Fruit fly (Drosophila melanogaster) whole organism, embryonic: ENCODE results near the gene CG15539.

Source experiments
- Antp ChIP-seq: fragments of 200-800 bp; sonication (Bioruptor generic); optimal IDR thresholded peaks from 3 replicates; lab custom pipeline; 2016; ENCODE audit warnings: missing biosample characterization, missing genetic modification characterization
- Bdp1 ChIP-seq: fragments of 200-800 bp; sonication (Bioruptor generic); optimal IDR thresholded peaks from 3 replicates; lab custom pipeline; 2016; ENCODE audit warnings: missing biosample characterization, missing genetic modification characterization
- CG10267 ChIP-seq: fragments of 200-800 bp; sonication (Bioruptor generic); optimal IDR thresholded peaks from 2 replicates; lab custom pipeline; 2018; ENCODE audit warnings: missing biosample characterization, mild to moderate bottlenecking, missing genetic modification characterization, moderate library complexity
- CG10431 ChIP-seq: fragments of 200-800 bp; sonication (Bioruptor generic); optimal IDR thresholded peaks from 3 replicates; lab custom pipeline; 2018; ENCODE audit warnings: missing biosample characterization, mild to moderate bottlenecking, missing genetic modification characterization
- CG10462 ChIP-seq: fragments of 200-800 bp; sonication (Bioruptor generic); optimal IDR thresholded peaks from 2 replicates; lab custom pipeline; 2016; ENCODE audit warnings: missing biosample characterization, missing genetic modification characterization
- CG13424 ChIP-seq: fragments of 200-800 bp; sonication (Bioruptor generic); optimal IDR thresholded peaks from 2 replicates; lab custom pipeline; 2019; ENCODE audit warnings: missing biosample characterization, mild to moderate bottlenecking, missing genetic modification characterization, moderate library complexity
- CG13624 ChIP-seq: fragments of 200-800 bp; sonication (Bioruptor generic); optimal IDR thresholded peaks from 2 replicates; lab custom pipeline; 2016; ENCODE audit warnings: missing biosample characterization, missing genetic modification characterization
- CG17361 ChIP-seq: fragments of 200-800 bp; sonication (Bioruptor generic); IDR thresholded peaks from 3 replicates; pipeline ENCODE4 v1.3.6; 2022; ENCODE audit warnings: missing biosample characterization, missing genetic modification characterization
- CG2129 ChIP-seq: fragments of 200-800 bp; sonication (Bioruptor generic); IDR thresholded peaks from 2 replicates; pipeline ENCODE4 v1.3.6; 2022; ENCODE audit warnings: missing biosample characterization, missing genetic modification characterization; ENCODE audit not compliant: partially characterized antibody
- CG31224 ChIP-seq: fragments of 200-800 bp; sonication (Bioruptor generic); IDR thresholded peaks from 2 replicates; pipeline ENCODE4 v1.3.6; 2022; ENCODE audit warnings: missing biosample characterization, missing genetic modification characterization
- CG31388 ChIP-seq: fragments of 200-800 bp; sonication (Bioruptor generic); optimal IDR thresholded peaks from 2 replicates; lab custom pipeline; 2016; ENCODE audit warnings: missing biosample characterization, missing genetic modification characterization
- CG3163 ChIP-seq: fragments of 200-800 bp; sonication (Bioruptor generic); optimal IDR thresholded peaks from 3 replicates; lab custom pipeline; 2016; ENCODE audit warnings: missing biosample characterization, missing genetic modification characterization
- CG3407 ChIP-seq: fragments of 200-800 bp; sonication (Bioruptor generic); optimal IDR thresholded peaks from 2 replicates; lab custom pipeline; 2018; ENCODE audit warnings: missing biosample characterization, mild to moderate bottlenecking, missing genetic modification characterization
- CG34224 ChIP-seq: fragments of 200-800 bp; sonication (Bioruptor generic); IDR thresholded peaks from 3 replicates; pipeline ENCODE4 v1.3.6; 2022; ENCODE audit warnings: missing biosample characterization, missing genetic modification characterization; ENCODE audit not compliant: partially characterized antibody
- CG43689 ChIP-seq: fragments of 200-800 bp; sonication (Bioruptor generic); IDR thresholded peaks from 2 replicates; pipeline ENCODE4 v1.3.6; 2022; ENCODE audit warnings: missing biosample characterization, missing genetic modification characterization
- CG4617 ChIP-seq: fragments of 200-800 bp; sonication (Bioruptor generic); optimal IDR thresholded peaks from 3 replicates; lab custom pipeline; 2016; ENCODE audit warnings: missing biosample characterization, missing genetic modification characterization, borderline replicate concordance
- CG5245 ChIP-seq: fragments of 200-800 bp; sonication (Bioruptor generic); optimal IDR thresholded peaks from 3 replicates; lab custom pipeline; 2016; ENCODE audit warnings: missing biosample characterization, missing genetic modification characterization
- CG5953 ChIP-seq: fragments of 200-800 bp; sonication (Bioruptor generic); IDR thresholded peaks from 2 replicates; pipeline ENCODE4 v1.3.6; 2022; ENCODE audit warnings: missing biosample characterization, missing genetic modification characterization
- CG6791 ChIP-seq: fragments of 200-800 bp; sonication (Bioruptor generic); IDR thresholded peaks from 3 replicates; pipeline ENCODE4 v1.3.6; 2022; ENCODE audit warnings: missing biosample characterization, missing genetic modification characterization; ENCODE audit not compliant: partially characterized antibody
- CG7357 ChIP-seq: fragments of 200-800 bp; sonication (Bioruptor generic); IDR thresholded peaks from 3 replicates; pipeline ENCODE4 v1.3.6; 2022; ENCODE audit warnings: missing biosample characterization, missing genetic modification characterization
- CG9817 ChIP-seq: fragments of 200-800 bp; sonication (Bioruptor generic); optimal IDR thresholded peaks from 2 replicates; lab custom pipeline; 2018; ENCODE audit warnings: missing biosample characterization, mild to moderate bottlenecking, missing genetic modification characterization, moderate library complexity
- D19A ChIP-seq: fragments of 200-800 bp; optimal IDR thresholded peaks from 3 replicates; lab custom pipeline; 2019; ENCODE audit warnings: missing biosample characterization, mild to moderate bottlenecking, missing genetic modification characterization, moderate library complexity
- Dip2 ChIP-seq: fragments of 200-800 bp; sonication (Bioruptor generic); IDR thresholded peaks from 2 replicates; pipeline ENCODE4 v1.3.6; 2022; ENCODE audit warnings: missing biosample characterization, missing genetic modification characterization
- Drgx ChIP-seq: fragments of 200-800 bp; sonication (Bioruptor generic); IDR thresholded peaks from 2 replicates; pipeline ENCODE4 v1.3.6; 2022; ENCODE audit warnings: missing biosample characterization, missing genetic modification characterization
- Gsc ChIP-seq: fragments of 200-800 bp; sonication (Bioruptor generic); IDR thresholded peaks from 2 replicates; pipeline ENCODE4 v1.3.6; 2022; ENCODE audit warnings: missing biosample characterization, missing genetic modification characterization
- HLH3B ChIP-seq: fragments of 200-800 bp; sonication (Bioruptor generic); IDR thresholded peaks from 2 replicates; pipeline ENCODE4 v1.3.6; 2022; ENCODE audit warnings: missing biosample characterization, missing genetic modification characterization
- HmgZ ChIP-seq: fragments of 200-800 bp; sonication (Bioruptor generic); optimal IDR thresholded peaks from 2 replicates; lab custom pipeline; 2018; ENCODE audit warnings: missing biosample characterization, mild to moderate bottlenecking, missing genetic modification characterization
- Lhr ChIP-seq: fragments of 200-800 bp; sonication (Bioruptor generic); optimal IDR thresholded peaks from 3 replicates; lab custom pipeline; 2017; ENCODE audit warnings: mild to moderate bottlenecking, missing biosample characterization, missing genetic modification reagents, missing genetic modification characterization
- Meics ChIP-seq: fragments of 200-800 bp; sonication (Bioruptor generic); optimal IDR thresholded peaks from 2 replicates; lab custom pipeline; 2017; ENCODE audit warnings: missing biosample characterization, mild to moderate bottlenecking, missing genetic modification characterization
- NK7.1 ChIP-seq: fragments of 200-800 bp; sonication (Bioruptor generic); optimal IDR thresholded peaks from 3 replicates; lab custom pipeline; 2016; ENCODE audit warnings: missing biosample characterization, missing genetic modification characterization
- Sox100B ChIP-seq: fragments of 200-800 bp; sonication (Bioruptor generic); optimal IDR thresholded peaks from 3 replicates; lab custom pipeline; 2018; ENCODE audit warnings: missing biosample characterization, mild to moderate bottlenecking, missing genetic modification characterization
- TFAM ChIP-seq: fragments of 200-800 bp; sonication (Bioruptor generic); optimal IDR thresholded peaks from 2 replicates; lab custom pipeline; 2017; ENCODE audit warnings: missing biosample characterization, missing genetic modification characterization, inconsistent platforms
- cato ChIP-seq: fragments of 200-800 bp; sonication (Bioruptor generic); optimal IDR thresholded peaks from 2 replicates; lab custom pipeline; 2016; ENCODE audit warnings: missing biosample characterization, missing genetic modification characterization, borderline replicate concordance
- chn ChIP-seq: fragments of 200-800 bp; sonication (Bioruptor generic); optimal IDR thresholded peaks from 2 replicates; lab custom pipeline; 2016; ENCODE audit warnings: missing biosample characterization, missing genetic modification characterization
- dan ChIP-seq: fragments of 200-800 bp; sonication (Bioruptor generic); IDR thresholded peaks from 2 replicates; pipeline ENCODE4 v1.3.6; 2022; ENCODE audit warnings: missing biosample characterization, missing genetic modification characterization
- dpn ChIP-seq, 2 experiments: fragments of 200-800 bp; sonication (Bioruptor generic); optimal IDR thresholded peaks; 3 replicates each; lab custom pipeline; 2016; ENCODE audit warnings: missing biosample characterization in 2 of 2, missing genetic modification characterization in 2 of 2
- esg ChIP-seq: fragments of 200-800 bp; sonication (Bioruptor generic); conservative IDR thresholded peaks from 2 replicates; pipeline ENCODE4 v1.3.6; 2022; ENCODE audit warnings: missing biosample characterization, missing genetic modification characterization
- gem ChIP-seq: fragments of 200-800 bp; sonication (Bioruptor generic); optimal IDR thresholded peaks from 2 replicates; lab custom pipeline; 2019; ENCODE audit warnings: missing biosample characterization, mild to moderate bottlenecking, missing genetic modification characterization, moderate library complexity
- klu ChIP-seq: fragments of 200-800 bp; sonication (Bioruptor generic); IDR thresholded peaks from 2 replicates; pipeline ENCODE4 v1.3.6; 2022; ENCODE audit warnings: missing biosample characterization, missing genetic modification characterization
- mam ChIP-seq: fragments of 200-800 bp; sonication (Bioruptor generic); optimal IDR thresholded peaks from 3 replicates; lab custom pipeline; 2016; ENCODE audit warnings: missing biosample characterization, missing genetic modification characterization
- onecut ChIP-seq: fragments of 200-800 bp; sonication (Bioruptor generic); IDR thresholded peaks from 2 replicates; pipeline ENCODE4 v1.3.6; 2022; ENCODE audit warnings: missing biosample characterization, missing genetic modification characterization
- otp ChIP-seq: fragments of 200-800 bp; sonication (Bioruptor generic); IDR thresholded peaks from 3 replicates; pipeline ENCODE4, ENCODE4 v1.3.6; 2022; ENCODE audit warnings: missing biosample characterization, missing genetic modification characterization
- pb ChIP-seq: fragments of 200-800 bp; sonication (Bioruptor generic); optimal IDR thresholded peaks from 3 replicates; lab custom pipeline; 2016; ENCODE audit warnings: missing biosample characterization, missing genetic modification characterization
- phol ChIP-seq: fragments of 200-800 bp; sonication (Bioruptor generic); optimal IDR thresholded peaks from 3 replicates; lab custom pipeline; 2018; ENCODE audit warnings: missing biosample characterization, mild to moderate bottlenecking, missing genetic modification characterization, moderate library complexity
- sc ChIP-seq, 3 experiments: fragments of >200 bp in 2 of 3; fragments of 200-800 bp in 1 of 3; sonication (Bioruptor generic) in 1 of 3; optimal IDR thresholded peaks; 2 replicates in 2 of 3; 3 replicates in 1 of 3; lab custom pipeline; 2017; ENCODE audit warnings: mild to moderate bottlenecking in 1 of 3, missing biosample characterization in 1 of 3, missing genetic modification characterization in 1 of 3, missing genetic modification reagents in 1 of 3
- sens-2 ChIP-seq: fragments of 200-800 bp; sonication (Bioruptor generic); IDR thresholded peaks from 2 replicates; pipeline ENCODE4 v1.3.6; 2022; ENCODE audit warnings: missing biosample characterization, missing genetic modification characterization
- sisA ChIP-seq: fragments of 200-800 bp; sonication (Bioruptor generic); IDR thresholded peaks from 2 replicates; pipeline ENCODE4 v1.3.6; 2022; ENCODE audit warnings: missing biosample characterization, missing genetic modification characterization
- so ChIP-seq: fragments of 200-800 bp; sonication (Bioruptor generic); IDR thresholded peaks from 3 replicates; pipeline ENCODE4 v1.3.6; 2022; ENCODE audit warnings: missing biosample characterization, missing genetic modification characterization
- tgo ChIP-seq: fragments of 200-800 bp; sonication (Bioruptor generic); IDR thresholded peaks from 3 replicates; pipeline ENCODE4 v1.3.6; 2022; ENCODE audit warnings: missing biosample characterization, missing genetic modification characterization
- tio ChIP-seq: fragments of 200-800 bp; sonication (Bioruptor generic); optimal IDR thresholded peaks from 2 replicates; lab custom pipeline; 2017; ENCODE audit warnings: missing biosample characterization, missing genetic modification characterization, inconsistent platforms
- vfl ChIP-seq: fragments of 200-800 bp; sonication (Bioruptor generic); optimal IDR thresholded peaks from 2 replicates; lab custom pipeline; 2016; ENCODE audit warnings: missing biosample characterization, missing genetic modification characterization

Gene CG15539

DNA sequence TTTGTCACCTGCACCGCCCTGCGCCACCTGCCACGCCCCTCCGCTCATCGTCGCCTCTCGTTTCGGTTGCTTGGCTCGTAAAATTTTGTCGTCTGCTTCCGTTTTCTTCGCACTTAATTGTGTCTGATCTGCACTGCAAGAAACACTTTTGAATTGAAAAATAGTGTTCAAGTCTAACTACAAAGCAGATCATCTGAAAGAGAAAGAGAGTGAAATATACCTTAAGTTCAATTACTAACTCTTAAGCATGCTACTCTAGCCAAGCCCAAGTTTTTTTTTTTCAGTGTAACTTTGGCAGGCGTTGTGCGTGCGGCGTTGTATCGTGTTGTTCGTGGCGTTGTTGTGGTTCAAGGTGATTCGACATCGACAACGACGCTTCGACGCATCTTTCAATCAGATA, 34.4 kb downstream of the CG15539 start (continued):
- TF ChIP-seq CG31388 (GFP tag; lab: Kevin White, UChicago) (peak; percentile 63), NK7.1 (GFP tag; lab: Kevin White, UChicago) (peak; percentile 76), tio (GFP tag; lab: Kevin White, UChicago) (peak; percentile 87), Bdp1 (GFP tag; lab: Kevin White, UChicago) (peak; percentile 84), CG10431 (peak; percentile 55), dpn (GFP tag; optimal IDR thresholded peaks at IDR 0.05; lab: Kevin White, UChicago) (peak; percentile 93 to 95), CG5245 (peak; percentile 92), CG13624 (GFP tag; lab: Kevin White, UChicago) (peak; percentile 95), CG7357 (GFP tag; lab: Robert Waterston, UW) (peak; percentile 84), CG3163 (GFP tag; lab: Kevin White, UChicago) (peak; percentile 67), sc (optimal IDR thresholded peaks at IDR 0.05; lab: Kevin White, UChicago) (no peak), sc (GFP tag; optimal IDR thresholded peaks at IDR 0.05; lab: Kevin White, UChicago) (peak; percentile 73), otp (GFP tag; lab: Robert Waterston, UW) (peak; percentile 90), CG17361 (GFP tag; lab: Robert Waterston, UW) (peak; percentile 84), HLH3B (GFP tag; lab: Robert Waterston, UW) (peak; percentile 95), so (GFP tag; lab: Robert Waterston, UW) (peak; percentile 93), CG34224 (GFP tag; lab: Robert Waterston, UW) (no peak), CG9817 (tag; lab: Kevin White, UChicago) (peak; percentile 95), cato (GFP tag; lab: Kevin White, UChicago) (peak; percentile 79), gem (tag; lab: Kevin White, UChicago) (peak; percentile 94), klu (GFP tag; lab: Robert Waterston, UW) (peak; percentile 86), chn (GFP tag; lab: Kevin White, UChicago) (peak; percentile 94), vfl (GFP tag; lab: Kevin White, UChicago) (peak; percentile 89), CG10462 (GFP tag; lab: Kevin White, UChicago) (peak; percentile 83), sens-2 (GFP tag; lab: Robert Waterston, UW) (peak; percentile 86), Drgx (GFP tag; lab: Robert Waterston, UW) (peak; percentile 85), pb (GFP tag; lab: Kevin White, UChicago) (peak; percentile 90), CG5953 (GFP tag; lab: Robert Waterston, UW) (peak; percentile 85), CG2129 (GFP tag; lab: Robert Waterston, UW) (no peak), onecut (GFP tag; lab: Robert Waterston, UW) (peak; percentile 86), Antp (GFP tag; lab: Kevin White, UChicago) (peak; percentile 97), CG3407 (GFP tag; lab: Kevin White, UChicago) (peak; percentile 83), sisA (GFP tag; lab: Robert Waterston, UW) (peak; percentile 93), Sox100B (GFP tag; lab: Kevin White, UChicago) (peak; percentile 85), Gsc (GFP tag; lab: Robert Waterston, UW) (peak; percentile 87), CG6791 (no peak), CG4617 (GFP tag; lab: Kevin White, UChicago) (peak; percentile 83), TFAM (peak; percentile 60), Meics (GFP tag; lab: Kevin White, UChicago) (peak; percentile 93), HmgZ (tag; lab: Kevin White, UChicago) (peak; percentile 92), Lhr (GFP tag; lab: Kevin White, UChicago) (peak; percentile 64), tgo (GFP tag; lab: Robert Waterston, UW) (peak; percentile 90), esg (GFP tag; lab: Robert Waterston, UW) (peak; percentile 93), CG31224 (GFP tag; lab: Robert Waterston, UW) (peak; percentile 89), Dip2 (no peak), CG10267 (tag; lab: Kevin White, UChicago) (peak; percentile 79), mam (GFP tag; lab: Kevin White, UChicago) (peak; percentile 96), D19A (tag; lab: Kevin White, UChicago) (peak; percentile 73), phol (peak; percentile 89), CG13424 (tag; lab: Kevin White, UChicago) (peak; percentile 92), dan (GFP tag; lab: Robert Waterston, UW) (peak; percentile 52; the same call in 1 of the 2 replicates), CG43689 (GFP tag; lab: Robert Waterston, UW) (peak; percentile 80)
